Worm (Caenorhabditis elegans) whole organism, L4 larva: ENCODE results near the gene bath-23.

Source experiments
- aly-2 ChIP-seq: sonication (generic microtip); optimal IDR thresholded peaks from 2 replicates; lab custom pipeline; 2018; ENCODE audit warnings: missing biosample characterization, missing genetic modification characterization
- egl-27 ChIP-seq: sonication (generic microtip); optimal IDR thresholded peaks from 3 replicates; lab custom pipeline; 2017; ENCODE audit warnings: missing biosample characterization, missing genetic modification reagents, missing genetic modification characterization
- fos-1 ChIP-seq: fragments of 150-350 bp; optimal IDR thresholded peaks from 2 replicates; lab custom pipeline; 2014; ENCODE audit warnings: missing biosample characterization, missing genetic modification characterization
- lin-1 ChIP-seq: fragments of 200-800 bp; sonication (Bioruptor generic); IDR thresholded peaks from 2 replicates; pipeline ENCODE4 v1.3.6; 2022; ENCODE audit warnings: missing genetic modification reagents, missing genetic modification characterization, missing compliant biosample characterization
- nhr-11 ChIP-seq: fragments of 150-350 bp; optimal IDR thresholded peaks from 2 replicates; lab custom pipeline; 2014; ENCODE audit warnings: missing biosample characterization, missing genetic modification characterization
- nhr-237 ChIP-seq: sonication (generic microtip); optimal IDR thresholded peaks from 2 replicates; lab custom pipeline; 2017; ENCODE audit warnings: missing biosample characterization, missing genetic modification characterization
- pha-4 ChIP-seq, 2 experiments: fragments of 150-350 bp in 1 of 2; fragments of 200-800 bp in 1 of 2; sonication (Bioruptor generic) in 1 of 2; IDR thresholded peaks in 1 of 2; optimal IDR thresholded peaks in 1 of 2; 2 replicates each; pipeline versions ENCODE4 v1.3.6 to Lab custom; 2014 to 2022; ENCODE audit warnings: missing genetic modification characterization in 2 of 2, missing genetic modification reagents in 2 of 2, missing biosample characterization in 1 of 2, missing compliant biosample characterization in 1 of 2
- skn-1 ChIP-seq: fragments of 150-350 bp; optimal IDR thresholded peaks from 2 replicates; lab custom pipeline; 2014; ENCODE audit warnings: missing biosample characterization, missing genetic modification characterization
- spr-3 ChIP-seq: fragments of 200-800 bp; sonication (Bioruptor generic); optimal IDR thresholded peaks from 2 replicates; lab custom pipeline; 2018; ENCODE audit warnings: mild to moderate bottlenecking, missing genetic modification characterization, missing compliant biosample characterization

- TF ChIP-seq spr-3 (GFP tag; lab: Kevin White, UChicago) (no peak), pha-4 (GFP tag; IDR thresholded peaks at IDR 0.05; lab: Robert Waterston, UW) (no peak), pha-4 (tag; optimal IDR thresholded peaks at IDR 0.05; lab: Kevin White, UChicago) (no peak), aly-2 (tag; lab: Kevin White, UChicago) (no peak), skn-1 (tag; lab: Kevin White, UChicago) (no peak), nhr-237 (no peak), fos-1 (no peak), nhr-11 (tag; lab: Kevin White, UChicago) (no peak), egl-27 (tag; lab: Kevin White, UChicago) (no peak), lin-1 (GFP tag; lab: Robert Waterston, UW) (no peak)
Observed at ce11 chrII:3346328-3346780, 24.8 kb upstream of the bath-23 start, which contains the start of gene bath-30.
